Fruit fly (Drosophila melanogaster) whole organism, embryonic: ENCODE data around the gene CG15418.

Experiments used
- C15 ChIP-seq: fragments of 200-800 bp; sonication (Bioruptor generic); IDR thresholded peaks from 3 replicates; pipeline ENCODE4 v1.3.6; 2022; ENCODE audit warnings: missing biosample characterization, missing genetic modification characterization
- CG10267 ChIP-seq: fragments of 200-800 bp; sonication (Bioruptor generic); optimal IDR thresholded peaks from 2 replicates; lab custom pipeline; 2018; ENCODE audit warnings: missing biosample characterization, mild to moderate bottlenecking, missing genetic modification characterization, moderate library complexity
- CG13123 ChIP-seq: fragments of 200-800 bp; sonication (Bioruptor generic); optimal IDR thresholded peaks from 2 replicates; lab custom pipeline; 2016; ENCODE audit warnings: missing biosample characterization, missing genetic modification characterization
- CG13296 ChIP-seq: fragments of 200-800 bp; sonication (Bioruptor generic); optimal IDR thresholded peaks from 3 replicates; lab custom pipeline; 2018; ENCODE audit warnings: missing biosample characterization, mild to moderate bottlenecking, missing genetic modification characterization
- CG14014 ChIP-seq: fragments of 200-800 bp; sonication (Bioruptor generic); IDR thresholded peaks from 2 replicates; pipeline ENCODE4 v1.3.6; 2022; ENCODE audit warnings: missing biosample characterization, missing genetic modification characterization
- CG14710 ChIP-seq: fragments of 200-800 bp; sonication (Bioruptor generic); optimal IDR thresholded peaks from 3 replicates; lab custom pipeline; 2019; ENCODE audit warnings: missing biosample characterization, mild to moderate bottlenecking, missing genetic modification characterization, moderate library complexity
- CG14860 ChIP-seq: fragments of 200-800 bp; sonication (Bioruptor generic); IDR thresholded peaks from 3 replicates; pipeline ENCODE4 v1.3.6; 2022; ENCODE audit warnings: missing biosample characterization, missing genetic modification characterization; ENCODE audit not compliant: partially characterized antibody
- CG1603 ChIP-seq: fragments of 200-800 bp; sonication (Bioruptor generic); optimal IDR thresholded peaks from 2 replicates; lab custom pipeline; 2019; ENCODE audit warnings: missing biosample characterization, mild to moderate bottlenecking, missing genetic modification characterization, moderate library complexity
- CG17186 ChIP-seq: fragments of 200-800 bp; sonication (Bioruptor generic); optimal IDR thresholded peaks from 3 replicates; lab custom pipeline; 2017; ENCODE audit warnings: missing biosample characterization, missing genetic modification reagents, missing genetic modification characterization
- CG17829 ChIP-seq: fragments of 200-800 bp; optimal IDR thresholded peaks from 2 replicates; lab custom pipeline; 2019; ENCODE audit warnings: missing biosample characterization, mild to moderate bottlenecking, missing genetic modification characterization, moderate library complexity
- CG3163 ChIP-seq: fragments of 200-800 bp; sonication (Bioruptor generic); optimal IDR thresholded peaks from 3 replicates; lab custom pipeline; 2016; ENCODE audit warnings: missing biosample characterization, missing genetic modification characterization
- CG34224 ChIP-seq: fragments of 200-800 bp; sonication (Bioruptor generic); IDR thresholded peaks from 3 replicates; pipeline ENCODE4 v1.3.6; 2022; ENCODE audit warnings: missing biosample characterization, missing genetic modification characterization; ENCODE audit not compliant: partially characterized antibody
- CG43689 ChIP-seq: fragments of 200-800 bp; sonication (Bioruptor generic); IDR thresholded peaks from 2 replicates; pipeline ENCODE4 v1.3.6; 2022; ENCODE audit warnings: missing biosample characterization, missing genetic modification characterization
- CG4854 ChIP-seq: fragments of 200-800 bp; sonication (Bioruptor generic); optimal IDR thresholded peaks from 2 replicates; lab custom pipeline; 2016; ENCODE audit warnings: missing biosample characterization, missing genetic modification characterization, inconsistent platforms
- CG8478 ChIP-seq: fragments of >200 bp; optimal IDR thresholded peaks from 2 replicates; lab custom pipeline; 2018
- CG9609 ChIP-seq: fragments of 200-800 bp; sonication (Bioruptor generic); optimal IDR thresholded peaks from 3 replicates; lab custom pipeline; 2016; ENCODE audit warnings: missing biosample characterization, missing genetic modification characterization
- Doc3 ChIP-seq: fragments of 200-800 bp; sonication (Bioruptor generic); IDR thresholded peaks from 3 replicates; pipeline ENCODE4 v1.3.6; 2022; ENCODE audit warnings: missing biosample characterization, missing genetic modification characterization; ENCODE audit not compliant: partially characterized antibody
- HLH3B ChIP-seq: fragments of 200-800 bp; sonication (Bioruptor generic); IDR thresholded peaks from 2 replicates; pipeline ENCODE4 v1.3.6; 2022; ENCODE audit warnings: missing biosample characterization, missing genetic modification characterization
- HmgZ ChIP-seq: fragments of 200-800 bp; sonication (Bioruptor generic); optimal IDR thresholded peaks from 2 replicates; lab custom pipeline; 2018; ENCODE audit warnings: missing biosample characterization, mild to moderate bottlenecking, missing genetic modification characterization
- Lim3 ChIP-seq: fragments of 200-800 bp; sonication (Bioruptor generic); IDR thresholded peaks from 2 replicates; pipeline ENCODE4 v1.3.6; 2022; ENCODE audit warnings: missing biosample characterization, missing genetic modification characterization
- Med ChIP-seq: fragments of 200-800 bp; sonication (Bioruptor generic); peaks from one replicate; lab custom pipeline; 2016; ENCODE audit warnings: missing biosample characterization, missing genetic modification characterization, mild to moderate bottlenecking, inconsistent platforms, moderate library complexity
- Scr ChIP-seq: fragments of 200-800 bp; sonication (Bioruptor generic); IDR thresholded peaks from 2 replicates; pipeline ENCODE4 v1.3.6; 2022; ENCODE audit warnings: missing biosample characterization, missing genetic modification characterization; ENCODE audit not compliant: partially characterized antibody
- ato ChIP-seq: fragments of 200-800 bp; sonication (Bioruptor generic); IDR thresholded peaks from 2 replicates; pipeline ENCODE4 v1.3.6; 2022; ENCODE audit warnings: missing biosample characterization, missing genetic modification characterization; ENCODE audit not compliant: partially characterized antibody
- az2 ChIP-seq: fragments of 200-800 bp; sonication (Bioruptor generic); optimal IDR thresholded peaks from 3 replicates; lab custom pipeline; 2016; ENCODE audit warnings: missing biosample characterization, missing genetic modification characterization
- bsh ChIP-seq, 2 experiments: fragments of 200-800 bp; sonication (Bioruptor generic); optimal IDR thresholded peaks; 2 replicates each; lab custom pipeline; 2017 to 2018; ENCODE audit warnings: mild to moderate bottlenecking in 2 of 2, missing biosample characterization in 2 of 2, missing genetic modification characterization in 2 of 2, moderate library complexity in 1 of 2
- btn ChIP-seq: fragments of 200-800 bp; sonication (Bioruptor generic); optimal IDR thresholded peaks from 2 replicates; lab custom pipeline; 2016; ENCODE audit warnings: missing biosample characterization, missing genetic modification characterization
- cad ChIP-seq: fragments of >200 bp; optimal IDR thresholded peaks from 2 replicates; lab custom pipeline; 2017; ENCODE audit warnings: missing biosample characterization, missing genetic modification characterization
- chif ChIP-seq, 2 experiments: fragments of 200-800 bp; sonication (Bioruptor generic); optimal IDR thresholded peaks; 3 replicates each; lab custom pipeline; 2016; ENCODE audit warnings: missing biosample characterization in 2 of 2, missing genetic modification characterization in 2 of 2
- chinmo ChIP-seq: fragments of 200-800 bp; sonication (Bioruptor generic); IDR thresholded peaks from 4 replicates; pipeline ENCODE4 v1.3.6; 2022; ENCODE audit warnings: missing biosample characterization, missing genetic modification characterization; ENCODE audit not compliant: partially characterized antibody
- dmrt11E ChIP-seq: fragments of 200-800 bp; sonication (Bioruptor generic); optimal IDR thresholded peaks from 3 replicates; lab custom pipeline; 2018; ENCODE audit warnings: missing biosample characterization, mild to moderate bottlenecking, missing genetic modification characterization, moderate library complexity
- gcm ChIP-seq: fragments of 200-800 bp; sonication (Bioruptor generic); optimal IDR thresholded peaks from 2 replicates; lab custom pipeline; 2019; ENCODE audit warnings: missing biosample characterization, mild to moderate bottlenecking, missing genetic modification characterization, moderate library complexity
- gem ChIP-seq: fragments of 200-800 bp; sonication (Bioruptor generic); optimal IDR thresholded peaks from 2 replicates; lab custom pipeline; 2019; ENCODE audit warnings: missing biosample characterization, mild to moderate bottlenecking, missing genetic modification characterization, moderate library complexity
- gsb-n ChIP-seq: fragments of 200-800 bp; sonication (Bioruptor generic); optimal IDR thresholded peaks from 3 replicates; lab custom pipeline; 2018; ENCODE audit warnings: missing biosample characterization, mild to moderate bottlenecking, missing genetic modification characterization
- hbn ChIP-seq: fragments of 200-800 bp; sonication (Bioruptor generic); IDR thresholded peaks from 2 replicates; pipeline ENCODE4 v1.3.6; 2022; ENCODE audit warnings: missing biosample characterization, missing genetic modification characterization; ENCODE audit not compliant: partially characterized antibody
- klu ChIP-seq: fragments of 200-800 bp; sonication (Bioruptor generic); IDR thresholded peaks from 2 replicates; pipeline ENCODE4 v1.3.6; 2022; ENCODE audit warnings: missing biosample characterization, missing genetic modification characterization
- mirr ChIP-seq: fragments of 200-800 bp; sonication (Bioruptor generic); optimal IDR thresholded peaks from 3 replicates; lab custom pipeline; 2018; ENCODE audit warnings: missing biosample characterization, mild to moderate bottlenecking, missing genetic modification characterization
- prd ChIP-seq, 3 experiments: fragments of >200 bp in 2 of 3; fragments of 200-800 bp in 1 of 3; sonication (Bioruptor generic) in 1 of 3; optimal IDR thresholded peaks in 2 of 3; IDR thresholded peaks in 1 of 3; 2 replicates in 2 of 3; 3 replicates in 1 of 3; pipeline versions ENCODE4 v1.3.6 to Lab custom; 2017 to 2022; ENCODE audit warnings: missing biosample characterization in 1 of 3, missing genetic modification characterization in 1 of 3
- ranshi ChIP-seq: fragments of 200-800 bp; sonication (Bioruptor generic); IDR thresholded peaks from 2 replicates; pipeline ENCODE4 v1.3.6; 2022; ENCODE audit warnings: missing biosample characterization, missing genetic modification characterization
- row ChIP-seq: fragments of 200-800 bp; sonication (Bioruptor generic); IDR thresholded peaks from 3 replicates; pipeline ENCODE4 v1.3.6; 2022; ENCODE audit warnings: missing biosample characterization, missing genetic modification characterization
- sd ChIP-seq: fragments of 200-800 bp; sonication (Bioruptor generic); optimal IDR thresholded peaks from 3 replicates; lab custom pipeline; 2018; ENCODE audit warnings: missing biosample characterization, mild to moderate bottlenecking, missing genetic modification characterization, moderate library complexity
- sens-2 ChIP-seq: fragments of 200-800 bp; sonication (Bioruptor generic); IDR thresholded peaks from 2 replicates; pipeline ENCODE4 v1.3.6; 2022; ENCODE audit warnings: missing biosample characterization, missing genetic modification characterization
- seq ChIP-seq: fragments of 200-800 bp; sonication (Bioruptor generic); IDR thresholded peaks from 2 replicates; pipeline ENCODE4 v1.3.6; 2022; ENCODE audit warnings: missing biosample characterization, missing genetic modification characterization
- sisA ChIP-seq: fragments of 200-800 bp; sonication (Bioruptor generic); IDR thresholded peaks from 2 replicates; pipeline ENCODE4 v1.3.6; 2022; ENCODE audit warnings: missing biosample characterization, missing genetic modification characterization
- slou ChIP-seq: fragments of 200-800 bp; sonication (Bioruptor generic); optimal IDR thresholded peaks from 3 replicates; lab custom pipeline; 2016; ENCODE audit warnings: missing biosample characterization, missing genetic modification characterization
- zf30C ChIP-seq: fragments of 200-800 bp; sonication (Bioruptor generic); optimal IDR thresholded peaks from 3 replicates; lab custom pipeline; 2018; ENCODE audit warnings: missing biosample characterization, mild to moderate bottlenecking, missing genetic modification characterization
- zfh1 ChIP-seq: fragments of 200-800 bp; sonication (Bioruptor generic); IDR thresholded peaks from 3 replicates; pipeline ENCODE4 v1.3.6; 2022; ENCODE audit warnings: missing biosample characterization, missing genetic modification characterization

Gene CG15418

dm6 chr2L:3580668-3581172 lies 40.8 kb downstream of the CG15418 start, which contains the start of gene sob (continued):
- TF ChIP-seq hbn (GFP tag; lab: Robert Waterston, UW) (peak; percentile 79), btn (GFP tag; lab: Kevin White, UChicago) (no peak), CG9609 (GFP tag; lab: Kevin White, UChicago) (no peak), CG14014 (GFP tag; lab: Robert Waterston, UW) (no peak), HmgZ (tag; lab: Kevin White, UChicago) (peak; percentile 42), CG17829 (tag; lab: Kevin White, UChicago) (peak; percentile 3), C15 (GFP tag; lab: Robert Waterston, UW) (no peak), CG3163 (GFP tag; lab: Kevin White, UChicago) (no peak), sd (tag; lab: Kevin White, UChicago) (peak; percentile 14), CG14860 (GFP tag; lab: Robert Waterston, UW) (no peak), HLH3B (peak; percentile 37; the same call in 1 of the 2 replicates), CG10267 (tag; lab: Kevin White, UChicago) (no peak), zfh1 (GFP tag; lab: Robert Waterston, UW) (0 out of 3 replicates have a peak, but pooled peaks have one; percentile 35), chinmo (GFP tag; lab: Robert Waterston, UW) (peak; percentile 95), slou (no peak), ranshi (GFP tag; lab: Robert Waterston, UW) (0 out of 2 replicates have a peak, but pooled peaks have one; percentile 3), cad (peak; percentile 46), sens-2 (GFP tag; lab: Robert Waterston, UW) (peak; percentile 69), CG34224 (GFP tag; lab: Robert Waterston, UW) (peak; percentile 77), CG13296 (GFP tag; lab: Kevin White, UChicago) (no peak), CG4854 (GFP tag; lab: Kevin White, UChicago) (no peak), seq (GFP tag; lab: Robert Waterston, UW) (peak; percentile 33; the same call in 1 of the 2 replicates), ato (0 out of 2 replicates have a peak, but pooled peaks have one; percentile 41), klu (GFP tag; lab: Robert Waterston, UW) (peak; percentile 20; the same call in 1 of the 2 replicates), mirr (GFP tag; lab: Kevin White, UChicago) (peak; percentile 53), Doc3 (GFP tag; lab: Robert Waterston, UW) (peak; percentile 68; the same call in 1 of the 3 replicates)

- TF ChIP-seq az2 (peak; percentile 3), chif (GFP tag; optimal IDR thresholded peaks at IDR 0.05; lab: Kevin White, UChicago) (peak in 1 of 2 experiments; percentile 13), zfh1 (GFP tag; lab: Robert Waterston, UW) (0 out of 3 replicates have a peak, but pooled peaks have one; percentile 40), gsb-n (no peak), prd (optimal IDR thresholded peaks at IDR 0.05; lab: Kevin White, UChicago) (no peak), prd (GFP tag; IDR thresholded peaks at IDR 0.05; lab: Robert Waterston, UW) (no peak), CG1603 (peak; percentile 36), gcm (no peak), row (GFP tag; lab: Robert Waterston, UW) (0 out of 3 replicates have a peak, but pooled peaks have one; percentile 33), gem (tag; lab: Kevin White, UChicago) (peak; percentile 15), CG8478 (no peak), dmrt11E (tag; lab: Kevin White, UChicago) (peak; percentile 29), CG14710 (tag; lab: Kevin White, UChicago) (no peak), Med (GFP tag; lab: Kevin White, UChicago) (peak; percentile 24), bsh (GFP tag; optimal IDR thresholded peaks at IDR 0.05; lab: Kevin White, UChicago) (peak in 1 of 2 experiments; percentile 21), CG13123 (GFP tag; lab: Kevin White, UChicago) (no peak), CG43689 (GFP tag; lab: Robert Waterston, UW) (no peak), sisA (GFP tag; lab: Robert Waterston, UW) (0 out of 2 replicates have a peak, but pooled peaks have one; percentile 3), zf30C (GFP tag; lab: Kevin White, UChicago) (peak; percentile 0), Scr (GFP tag; lab: Robert Waterston, UW) (no peak), Lim3 (GFP tag; lab: Robert Waterston, UW) (no peak), CG17186 (GFP tag; lab: Kevin White, UChicago) (no peak)
These were observed 45.0 kb downstream of the CG15418 start for dm6 chr2L:3576520-3576919.
